Fruit fly (Drosophila melanogaster): ENCODE data around the gene ash1.

Gene ash1

DNA sequence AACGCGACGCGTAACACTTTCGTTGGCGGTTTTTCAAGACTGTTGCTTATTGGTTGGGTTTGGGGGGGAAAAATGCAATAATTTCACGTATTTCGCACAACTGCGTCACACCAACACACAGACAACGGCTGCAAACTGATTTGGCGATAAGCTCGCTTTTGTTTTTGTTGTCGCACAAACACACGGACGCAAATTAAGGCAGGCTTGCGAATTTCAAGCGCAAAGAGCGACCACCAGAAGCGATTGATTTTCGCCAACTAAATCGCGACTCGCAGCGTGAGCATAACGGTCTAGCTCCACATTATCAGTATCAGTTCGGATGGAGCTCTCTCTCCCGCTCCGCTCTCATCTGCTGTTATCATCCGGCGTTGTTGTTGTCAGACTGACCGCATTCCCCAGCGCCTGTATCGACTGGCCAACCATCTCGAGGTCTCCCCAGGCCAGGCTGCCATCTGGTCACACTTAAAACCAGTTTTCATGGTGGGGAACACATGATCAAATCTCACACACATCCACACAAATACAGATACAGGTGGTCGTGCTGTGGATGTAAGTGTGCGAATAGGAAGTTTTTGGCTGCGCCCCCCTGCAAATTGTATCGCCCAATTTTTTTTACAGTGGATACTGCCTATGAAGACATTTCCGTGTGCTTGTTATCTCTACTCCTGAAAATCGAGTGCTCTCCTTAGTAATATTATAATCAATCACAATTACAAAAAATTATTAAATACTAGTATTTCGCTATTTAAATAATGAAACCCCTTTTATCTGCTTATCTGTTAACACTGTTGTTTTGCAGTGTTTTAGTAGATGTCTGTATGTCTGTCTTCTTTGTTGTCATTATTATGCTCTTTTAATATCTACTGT, 34.4 kb upstream of the ash1 start (continued):
- TF ChIP-seq CG6792 (GFP tag; optimal IDR thresholded peaks at IDR 0.05): peak; percentile 41
- TF ChIP-seq dac (GFP tag; optimal IDR thresholded peaks at IDR 0.05): no peak
- TF ChIP-seq CG34406 (GFP tag; optimal IDR thresholded peaks at IDR 0.05): peak; percentile 53
- peak; percentile 65 for TF ChIP-seq Hr39 (GFP tag; optimal IDR thresholded peaks at IDR 0.05)
- TF ChIP-seq CG7368 (GFP tag; optimal IDR thresholded peaks at IDR 0.05): peak; percentile 40
- peak; percentile 72 for TF ChIP-seq Met (GFP tag; optimal IDR thresholded peaks at IDR 0.05)
- TF ChIP-seq Hr38 (GFP tag; optimal IDR thresholded peaks at IDR 0.05): no peak
- TF ChIP-seq CG11762 (GFP tag; optimal IDR thresholded peaks at IDR 0.05; ENCODE audit: insufficient read depth): peak; percentile 19
- peak; percentile 71 for TF ChIP-seq pdm3 (GFP tag; optimal IDR thresholded peaks at IDR 0.05)
- TF ChIP-seq CG8632 (GFP tag; optimal IDR thresholded peaks at IDR 0.05): peak; percentile 57
- TF ChIP-seq CG6854 (GFP tag; optimal IDR thresholded peaks at IDR 0.05): peak; percentile 95
- TF ChIP-seq CG31627 (GFP tag; optimal IDR thresholded peaks at IDR 0.05): peak; percentile 69
- TF ChIP-seq Ets96B (tag; optimal IDR thresholded peaks at IDR 0.05): peak; percentile 29
- TF ChIP-seq CG6808 (GFP tag; optimal IDR thresholded peaks at IDR 0.05): no peak
- TF ChIP-seq fkh (GFP tag; optimal IDR thresholded peaks at IDR 0.05): peak; percentile 58
- TF ChIP-seq CG3919 (GFP tag; optimal IDR thresholded peaks at IDR 0.05): peak; percentile 57
- TF ChIP-seq Eip93F (GFP tag; optimal IDR thresholded peaks at IDR 0.05): peak; percentile 43

DNA sequence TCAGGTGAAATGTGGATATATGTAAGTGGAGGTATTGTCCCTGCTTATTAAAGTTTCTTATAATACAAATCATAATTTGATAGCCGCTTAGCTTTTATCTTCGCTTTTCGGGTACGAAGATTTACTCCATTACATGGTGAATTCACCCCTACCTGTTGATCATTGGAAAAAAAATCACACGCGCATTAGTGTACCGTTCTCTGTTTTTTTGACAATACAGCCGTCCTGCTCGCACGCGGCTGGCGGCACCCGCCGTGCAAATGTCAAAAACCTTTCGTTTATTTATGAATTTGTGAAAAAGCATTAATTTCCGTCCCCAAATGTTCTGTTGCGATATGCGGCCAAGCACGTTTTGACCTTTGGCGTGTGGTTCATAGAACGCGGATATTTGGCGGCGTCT, 33.3 kb upstream of the ash1 start:
- TF ChIP-seq Met (GFP tag; optimal IDR thresholded peaks at IDR 0.05) (no peak), Eip75B (GFP tag; optimal IDR thresholded peaks at IDR 0.05) (no peak), svp (GFP tag) (no peak), CG32006 (GFP tag; optimal IDR thresholded peaks at IDR 0.05) (no peak), eg (GFP tag; IDR thresholded peaks at IDR 0.05) (no peak), CG16779 (tag; optimal IDR thresholded peaks at IDR 0.05) (no peak), Hr39 (GFP tag; optimal IDR thresholded peaks at IDR 0.05) (no peak), Sox15 (GFP tag; optimal IDR thresholded peaks at IDR 0.05) (no peak), dsx (GFP tag; optimal IDR thresholded peaks at IDR 0.05; ENCODE audit: poor library complexity, severe bottlenecking) (no peak), Blimp-1 (GFP tag; optimal IDR thresholded peaks at IDR 0.05) (no peak), Hr38 (GFP tag; optimal IDR thresholded peaks at IDR 0.05) (no peak), CG10631 (GFP tag; optimal IDR thresholded peaks at IDR 0.05) (no peak), CG34406 (GFP tag; optimal IDR thresholded peaks at IDR 0.05) (no peak)

DNA sequence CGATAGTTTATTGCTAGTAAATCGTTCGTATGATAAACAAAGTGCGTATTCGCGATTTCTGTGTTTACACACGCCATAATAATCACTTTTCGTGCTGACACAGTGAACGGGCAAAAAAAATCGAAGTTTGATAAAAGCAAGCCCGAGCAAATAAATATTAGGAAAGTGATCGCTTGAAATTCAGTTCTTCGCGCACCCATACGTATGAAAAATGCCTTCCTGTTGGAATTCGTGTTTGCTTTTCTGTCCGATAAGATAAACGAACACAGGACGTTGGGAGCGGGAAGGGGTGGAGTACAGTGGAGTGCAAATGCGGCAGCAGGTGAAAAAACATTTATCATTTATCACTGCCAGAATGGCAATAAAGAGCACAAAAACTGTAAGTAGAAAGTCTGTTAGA, 32.1 kb upstream of the ash1 start:
- no peak for TF ChIP-seq CG7368 (GFP tag; optimal IDR thresholded peaks at IDR 0.05)
- TF ChIP-seq CG3032 (tag; optimal IDR thresholded peaks at IDR 0.05): no peak
- peak; percentile 12 for TF ChIP-seq CG6854 (GFP tag; optimal IDR thresholded peaks at IDR 0.05)
- peak; percentile 81 for TF ChIP-seq vri (GFP tag; optimal IDR thresholded peaks at IDR 0.05)
- no peak for TF ChIP-seq Eip78C (GFP tag)
- TF ChIP-seq Lpt (GFP tag; optimal IDR thresholded peaks at IDR 0.05): no peak
- TF ChIP-seq fkh (GFP tag; optimal IDR thresholded peaks at IDR 0.05): peak; percentile 94
- TF ChIP-seq Eip93F (GFP tag; optimal IDR thresholded peaks at IDR 0.05): peak; percentile 8
- no peak for TF ChIP-seq CG32006 (GFP tag; optimal IDR thresholded peaks at IDR 0.05)
- TF ChIP-seq Sox14 (GFP tag; optimal IDR thresholded peaks at IDR 0.05): no peak
- TF ChIP-seq lz (GFP tag; optimal IDR thresholded peaks at IDR 0.05): no peak
- peak; percentile 17 for TF ChIP-seq esn (GFP tag; optimal IDR thresholded peaks at IDR 0.05)
- no peak for TF ChIP-seq CG8119 (GFP tag; IDR thresholded peaks at IDR 0.05)
- TF ChIP-seq ss (GFP tag; optimal IDR thresholded peaks at IDR 0.05): no peak
- TF ChIP-seq CG3919 (GFP tag; optimal IDR thresholded peaks at IDR 0.05): no peak
- no peak for TF ChIP-seq dsx (GFP tag; optimal IDR thresholded peaks at IDR 0.05; ENCODE audit: poor library complexity, severe bottlenecking)
- no peak for TF ChIP-seq CG10631 (GFP tag; optimal IDR thresholded peaks at IDR 0.05)
- no peak for TF ChIP-seq dac (GFP tag; optimal IDR thresholded peaks at IDR 0.05)
- no peak for TF ChIP-seq CG15336 (GFP tag; IDR thresholded peaks at IDR 0.05)
- no peak for TF ChIP-seq salr (GFP tag; optimal IDR thresholded peaks at IDR 0.05)
- TF ChIP-seq CG31627 (GFP tag; optimal IDR thresholded peaks at IDR 0.05): peak; percentile 13
